Fruit fly (Drosophila melanogaster) whole organism, embryonic: Measurements from ENCODE around the gene fne.

Experiments used
- Abd-B ChIP-seq: fragments of 200-800 bp; sonication (Bioruptor generic); optimal IDR thresholded peaks from 2 replicates; lab custom pipeline; 2018; ENCODE audit warnings: missing biosample characterization, mild to moderate bottlenecking, missing genetic modification characterization, moderate library complexity
- Aef1 ChIP-seq: fragments of 200-800 bp; sonication (Bioruptor generic); IDR thresholded peaks from 3 replicates; pipeline ENCODE4 v1.3.6; 2022; ENCODE audit warnings: missing biosample characterization, missing genetic modification characterization
- Asciz ChIP-seq: fragments of 200-800 bp; sonication (Bioruptor generic); optimal IDR thresholded peaks from 2 replicates; lab custom pipeline; 2017; ENCODE audit warnings: missing biosample characterization, mild to moderate bottlenecking, missing genetic modification characterization, missing genetic modification reagents
- Atf3 ChIP-seq: fragments of 200-800 bp; sonication (Bioruptor generic); optimal IDR thresholded peaks from 3 replicates; lab custom pipeline; 2016; ENCODE audit warnings: missing biosample characterization, missing genetic modification characterization
- B-H2 ChIP-seq: fragments of 200-800 bp; sonication (Bioruptor generic); optimal IDR thresholded peaks from 2 replicates; lab custom pipeline; 2018; ENCODE audit warnings: missing biosample characterization, mild to moderate bottlenecking, missing genetic modification characterization
- Blimp-1 ChIP-seq: fragments of 200-800 bp; sonication (Bioruptor generic); optimal IDR thresholded peaks from 3 replicates; lab custom pipeline; 2018; ENCODE audit warnings: missing biosample characterization, missing genetic modification characterization, mild to moderate bottlenecking, moderate library complexity, missing genetic modification reagents
- Bteb2 ChIP-seq: fragments of 200-800 bp; sonication (Bioruptor generic); optimal IDR thresholded peaks from 2 replicates; lab custom pipeline; 2016; ENCODE audit warnings: missing biosample characterization, missing genetic modification characterization
- CG13123 ChIP-seq: fragments of 200-800 bp; sonication (Bioruptor generic); optimal IDR thresholded peaks from 2 replicates; lab custom pipeline; 2016; ENCODE audit warnings: missing biosample characterization, missing genetic modification characterization
- CG15696 ChIP-seq: fragments of 200-800 bp; sonication (Bioruptor generic); optimal IDR thresholded peaks from 2 replicates; lab custom pipeline; 2019; ENCODE audit warnings: missing biosample characterization, mild to moderate bottlenecking, missing genetic modification characterization, moderate library complexity
- CG16779 ChIP-seq: fragments of 200-800 bp; sonication (Bioruptor generic); IDR thresholded peaks from 2 replicates; pipeline ENCODE4 v1.3.6; 2022; ENCODE audit warnings: missing biosample characterization, missing genetic modification characterization
- CG16813 ChIP-seq: fragments of 200-800 bp; sonication (Bioruptor generic); IDR thresholded peaks from 3 replicates; pipeline ENCODE4 v1.3.6; 2022; ENCODE audit warnings: missing biosample characterization, missing genetic modification characterization; ENCODE audit not compliant: partially characterized antibody
- CG18764 ChIP-seq: fragments of 200-800 bp; sonication (Bioruptor generic); optimal IDR thresholded peaks from 3 replicates; lab custom pipeline; 2016; ENCODE audit warnings: missing biosample characterization, missing genetic modification characterization
- CG2120 ChIP-seq: fragments of 200-800 bp; sonication (Bioruptor generic); optimal IDR thresholded peaks from 3 replicates; lab custom pipeline; 2016; ENCODE audit warnings: missing biosample characterization, missing genetic modification characterization
- CG2202 ChIP-seq: fragments of 200-800 bp; sonication (Bioruptor generic); optimal IDR thresholded peaks from 2 replicates; lab custom pipeline; 2018; ENCODE audit warnings: missing biosample characterization, mild to moderate bottlenecking, missing genetic modification characterization
- CG31441 ChIP-seq: fragments of 200-800 bp; sonication (Bioruptor generic); IDR thresholded peaks from 2 replicates; pipeline ENCODE4 v1.3.6; 2022; ENCODE audit warnings: missing biosample characterization, missing genetic modification characterization
- CG32772 ChIP-seq: fragments of 200-800 bp; sonication (Bioruptor generic); IDR thresholded peaks from 2 replicates; pipeline ENCODE4 v1.3.6; 2022; ENCODE audit warnings: missing biosample characterization, missing genetic modification characterization
- CG4328 ChIP-seq: fragments of 200-800 bp; sonication (Bioruptor generic); optimal IDR thresholded peaks from 3 replicates; lab custom pipeline; 2017; ENCODE audit warnings: missing biosample characterization, missing genetic modification reagents, missing genetic modification characterization
- CG6689 ChIP-seq: fragments of 200-800 bp; sonication (Bioruptor generic); IDR thresholded peaks from 2 replicates; pipeline ENCODE4 v1.3.6; 2022; ENCODE audit warnings: missing biosample characterization, missing genetic modification characterization
- CG6791 ChIP-seq: fragments of 200-800 bp; sonication (Bioruptor generic); IDR thresholded peaks from 3 replicates; pipeline ENCODE4 v1.3.6; 2022; ENCODE audit warnings: missing biosample characterization, missing genetic modification characterization; ENCODE audit not compliant: partially characterized antibody
- CG8281 ChIP-seq: fragments of 200-800 bp; sonication (Bioruptor generic); optimal IDR thresholded peaks from 2 replicates; lab custom pipeline; 2018; ENCODE audit warnings: missing biosample characterization, mild to moderate bottlenecking, missing genetic modification characterization, moderate library complexity
- CkIIα-i1 ChIP-seq: fragments of 200-800 bp; sonication (Bioruptor generic); IDR thresholded peaks from 2 replicates; pipeline ENCODE4 v1.3.6; 2022; ENCODE audit warnings: missing biosample characterization, missing genetic modification characterization
- D19A ChIP-seq: fragments of 200-800 bp; optimal IDR thresholded peaks from 3 replicates; lab custom pipeline; 2019; ENCODE audit warnings: missing biosample characterization, mild to moderate bottlenecking, missing genetic modification characterization, moderate library complexity
- Dad ChIP-seq: fragments of 200-800 bp; sonication (Bioruptor generic); optimal IDR thresholded peaks from 3 replicates; lab custom pipeline; 2016; ENCODE audit warnings: missing biosample characterization, missing genetic modification characterization
- Ets97D ChIP-seq: fragments of 200-800 bp; sonication (Bioruptor generic); optimal IDR thresholded peaks from 3 replicates; lab custom pipeline; 2016; ENCODE audit warnings: missing biosample characterization, missing genetic modification characterization
- Hr3 ChIP-seq: fragments of 200-800 bp; sonication (Bioruptor generic); optimal IDR thresholded peaks from 3 replicates; lab custom pipeline; 2016; ENCODE audit warnings: missing biosample characterization, missing genetic modification characterization
- NC2α ChIP-seq: fragments of 200-800 bp; sonication (Bioruptor generic); optimal IDR thresholded peaks from 2 replicates; lab custom pipeline; 2016; ENCODE audit warnings: missing biosample characterization, missing genetic modification characterization
- NK7.1 ChIP-seq: fragments of 200-800 bp; sonication (Bioruptor generic); optimal IDR thresholded peaks from 3 replicates; lab custom pipeline; 2016; ENCODE audit warnings: missing biosample characterization, missing genetic modification characterization
- Rfx ChIP-seq: fragments of 200-800 bp; sonication (Bioruptor generic); IDR thresholded peaks from 2 replicates; pipeline ENCODE4 v1.3.6; 2022; ENCODE audit warnings: missing biosample characterization, missing genetic modification characterization
- Rx ChIP-seq: fragments of 200-800 bp; sonication (Bioruptor generic); IDR thresholded peaks from 2 replicates; pipeline ENCODE4 v1.3.6; 2022; ENCODE audit warnings: missing biosample characterization, missing genetic modification characterization
- Sry-β ChIP-seq: fragments of 200-800 bp; sonication (Bioruptor generic); optimal IDR thresholded peaks from 2 replicates; lab custom pipeline; 2018; ENCODE audit warnings: missing biosample characterization, mild to moderate bottlenecking, missing genetic modification characterization, moderate library complexity
- Sry-δ ChIP-seq: fragments of 200-800 bp; sonication (Bioruptor generic); optimal IDR thresholded peaks from 2 replicates; lab custom pipeline; 2016; ENCODE audit warnings: missing biosample characterization, missing genetic modification characterization
- Xbp1 ChIP-seq: fragments of 200-800 bp; sonication (Bioruptor generic); optimal IDR thresholded peaks from 3 replicates; lab custom pipeline; 2016; ENCODE audit warnings: missing biosample characterization, mild to moderate bottlenecking, missing genetic modification characterization
- Xrp1 ChIP-seq: fragments of 200-800 bp; sonication (Bioruptor generic); IDR thresholded peaks from 2 replicates; pipeline ENCODE4 v1.3.6; 2022; ENCODE audit warnings: missing biosample characterization, missing genetic modification characterization
- amos ChIP-seq: fragments of 200-800 bp; sonication (Bioruptor generic); IDR thresholded peaks from 2 replicates; pipeline ENCODE4 v1.3.6; 2022; ENCODE audit warnings: missing biosample characterization, missing genetic modification characterization; ENCODE audit not compliant: partially characterized antibody
- ara ChIP-seq: fragments of 200-800 bp; sonication (Bioruptor generic); IDR thresholded peaks from 2 replicates; pipeline ENCODE4 v1.3.6; 2022; ENCODE audit warnings: missing biosample characterization, missing genetic modification characterization
- ash1 ChIP-seq: fragments of 200-800 bp; sonication (Bioruptor generic); optimal IDR thresholded peaks from 2 replicates; lab custom pipeline; 2018; ENCODE audit warnings: missing biosample characterization, mild to moderate bottlenecking, missing genetic modification characterization
- bcd ChIP-seq: fragments of 200-800 bp; sonication (Bioruptor generic); optimal IDR thresholded peaks from 2 replicates; lab custom pipeline; 2017; ENCODE audit warnings: missing biosample characterization, mild to moderate bottlenecking, missing genetic modification characterization
- dpn ChIP-seq, 2 experiments: fragments of 200-800 bp; sonication (Bioruptor generic); optimal IDR thresholded peaks; 3 replicates each; lab custom pipeline; 2016; ENCODE audit warnings: missing biosample characterization in 2 of 2, missing genetic modification characterization in 2 of 2
- ewg ChIP-seq: fragments of 200-800 bp; sonication (Bioruptor generic); optimal IDR thresholded peaks from 3 replicates; lab custom pipeline; 2017; ENCODE audit warnings: mild to moderate bottlenecking, missing biosample characterization, missing genetic modification reagents, missing genetic modification characterization
- fd64A ChIP-seq: fragments of 200-800 bp; sonication (Bioruptor generic); optimal IDR thresholded peaks from 3 replicates; lab custom pipeline; 2018; ENCODE audit warnings: missing biosample characterization, mild to moderate bottlenecking, missing genetic modification characterization
- lilli ChIP-seq: fragments of 200-800 bp; sonication (Bioruptor generic); optimal IDR thresholded peaks from 3 replicates; lab custom pipeline; 2016; ENCODE audit warnings: missing biosample characterization, missing genetic modification characterization
- org-1 ChIP-seq: fragments of 200-800 bp; sonication (Bioruptor generic); optimal IDR thresholded peaks from 2 replicates; lab custom pipeline; 2017; ENCODE audit warnings: missing biosample characterization, missing genetic modification characterization
- prd ChIP-seq, 3 experiments: fragments of >200 bp in 2 of 3; fragments of 200-800 bp in 1 of 3; sonication (Bioruptor generic) in 1 of 3; optimal IDR thresholded peaks in 2 of 3; IDR thresholded peaks in 1 of 3; 2 replicates in 2 of 3; 3 replicates in 1 of 3; pipeline versions ENCODE4 v1.3.6 to Lab custom; 2017 to 2022; ENCODE audit warnings: missing biosample characterization in 1 of 3, missing genetic modification characterization in 1 of 3
- repo ChIP-seq: fragments of 200-800 bp; sonication (Bioruptor generic); optimal IDR thresholded peaks from 2 replicates; lab custom pipeline; 2016; ENCODE audit warnings: missing biosample characterization, missing genetic modification characterization
- schlank ChIP-seq: fragments of 200-800 bp; sonication (Bioruptor generic); optimal IDR thresholded peaks from 2 replicates; lab custom pipeline; 2018; ENCODE audit warnings: missing biosample characterization, mild to moderate bottlenecking, missing genetic modification characterization
- sens-2 ChIP-seq: fragments of 200-800 bp; sonication (Bioruptor generic); IDR thresholded peaks from 2 replicates; pipeline ENCODE4 v1.3.6; 2022; ENCODE audit warnings: missing biosample characterization, missing genetic modification characterization
- slou ChIP-seq: fragments of 200-800 bp; sonication (Bioruptor generic); optimal IDR thresholded peaks from 3 replicates; lab custom pipeline; 2016; ENCODE audit warnings: missing biosample characterization, missing genetic modification characterization
- tup ChIP-seq: fragments of 200-800 bp; sonication (Bioruptor generic); optimal IDR thresholded peaks from 2 replicates; lab custom pipeline; 2016; ENCODE audit warnings: missing biosample characterization, mild to moderate bottlenecking, missing genetic modification characterization, moderate library complexity

fne gene

dm6 chrX:12909577-12910426, 7.5 kb upstream of the fne start, which contains the start of the genes Brms1 and CG4645 (continued):
- TF ChIP-seq CG15696 (tag; lab: Kevin White, UChicago) (peak; percentile 46), B-H2 (GFP tag; lab: Kevin White, UChicago) (peak; percentile 28), ash1 (GFP tag; lab: Kevin White, UChicago) (no peak), prd (optimal IDR thresholded peaks at IDR 0.05; lab: Kevin White, UChicago) (no peak), prd (GFP tag; IDR thresholded peaks at IDR 0.05; lab: Robert Waterston, UW) (peak; percentile 50; the same call in 2 of the 3 replicates), CG16779 (no peak), repo (no peak), lilli (GFP tag; lab: Kevin White, UChicago) (peak; percentile 63), Bteb2 (GFP tag; lab: Kevin White, UChicago) (peak; percentile 3), CG13123 (GFP tag; lab: Kevin White, UChicago) (peak; percentile 21), Sry-δ (GFP tag; lab: Kevin White, UChicago) (peak; percentile 60), fd64A (no peak), tup (GFP tag; lab: Kevin White, UChicago) (no peak), Dad (GFP tag; lab: Kevin White, UChicago) (no peak), Rfx (peak; percentile 67), org-1 (GFP tag; lab: Kevin White, UChicago) (no peak), Ets97D (GFP tag; lab: Kevin White, UChicago) (peak; percentile 13), CG2120 (GFP tag; lab: Kevin White, UChicago) (peak; percentile 58), CG16813 (GFP tag; lab: Robert Waterston, UW) (0 out of 3 replicates have a peak, but pooled peaks have one; percentile 25), CG6689 (GFP tag; lab: Robert Waterston, UW) (peak; percentile 46), schlank (tag; lab: Kevin White, UChicago) (no peak), sens-2 (no peak), CG6791 (GFP tag; lab: Robert Waterston, UW) (no peak; the same call in 2 of the 3 replicates), amos (GFP tag; lab: Robert Waterston, UW) (0 out of 2 replicates have a peak, but pooled peaks have one; percentile 30), bcd (peak; percentile 55), CG31441 (GFP tag; lab: Robert Waterston, UW) (peak; percentile 56; the same call in 1 of the 2 replicates), CG2202 (tag; lab: Kevin White, UChicago) (no peak), Asciz (no peak), Rx (no peak), Abd-B (GFP tag; lab: Kevin White, UChicago) (peak; percentile 44), CG32772 (no peak), CG8281 (no peak), D19A (tag; lab: Kevin White, UChicago) (peak; percentile 14), ara (GFP tag; lab: Robert Waterston, UW) (no peak), NC2α (GFP tag; lab: Kevin White, UChicago) (no peak), ewg (GFP tag; lab: Kevin White, UChicago) (peak; percentile 38), Xbp1 (GFP tag; lab: Kevin White, UChicago) (peak; percentile 57), Sry-β (GFP tag; lab: Kevin White, UChicago) (peak; percentile 92), Aef1 (GFP tag; lab: Robert Waterston, UW) (peak; percentile 25; the same call in 2 of the 3 replicates), Xrp1 (GFP tag; lab: Robert Waterston, UW) (peak; percentile 27; the same call in 1 of the 2 replicates), CkIIα-i1 (GFP tag; lab: Robert Waterston, UW) (no peak), CG18764 (GFP tag; lab: Kevin White, UChicago) (peak; percentile 20), NK7.1 (GFP tag; lab: Kevin White, UChicago) (no peak), dpn (GFP tag; optimal IDR thresholded peaks at IDR 0.05; lab: Kevin White, UChicago) (peak; percentile 1 to 55), Hr3 (GFP tag; lab: Kevin White, UChicago) (peak; percentile 58), Blimp-1 (GFP tag; lab: Kevin White, UChicago) (no peak), Atf3 (GFP tag; lab: Kevin White, UChicago) (no peak), slou (GFP tag; lab: Kevin White, UChicago) (peak; percentile 43), CG4328 (GFP tag; lab: Kevin White, UChicago) (peak; percentile 63)
